Fruit fly (Drosophila melanogaster) whole organism, embryonic: ENCODE results near the gene Lon.

Experiments used
- BEAF-32 ChIP-seq: fragments of 200-800 bp; sonication (Bioruptor generic); optimal IDR thresholded peaks from 3 replicates; lab custom pipeline; 2017; ENCODE audit warnings: missing biosample characterization, missing genetic modification characterization, mild to moderate bottlenecking, moderate library complexity, missing genetic modification reagents
- Blimp-1 ChIP-seq: fragments of 200-800 bp; sonication (Bioruptor generic); optimal IDR thresholded peaks from 3 replicates; lab custom pipeline; 2018; ENCODE audit warnings: missing biosample characterization, missing genetic modification characterization, mild to moderate bottlenecking, moderate library complexity, missing genetic modification reagents
- CG11085 ChIP-seq: fragments of 200-800 bp; sonication (Bioruptor generic); IDR thresholded peaks from 2 replicates; pipeline ENCODE4 v1.3.6; 2022; ENCODE audit warnings: missing biosample characterization, missing genetic modification characterization
- CG11247 ChIP-seq: fragments of 200-800 bp; sonication (Bioruptor generic); IDR thresholded peaks from 2 replicates; pipeline ENCODE4 v1.3.6; 2022; ENCODE audit warnings: missing biosample characterization, missing genetic modification characterization
- CG12659 ChIP-seq: fragments of 200-800 bp; sonication (Bioruptor generic); optimal IDR thresholded peaks from 3 replicates; lab custom pipeline; 2017; ENCODE audit warnings: mild to moderate bottlenecking, missing biosample characterization, missing genetic modification reagents, missing genetic modification characterization
- CG1602 ChIP-seq: fragments of 200-800 bp; sonication (Bioruptor generic); optimal IDR thresholded peaks from 3 replicates; lab custom pipeline; 2016; ENCODE audit warnings: missing biosample characterization, missing genetic modification characterization
- CG17385 ChIP-seq: fragments of 200-800 bp; sonication (Bioruptor generic); optimal IDR thresholded peaks from 3 replicates; lab custom pipeline; 2018; ENCODE audit warnings: missing biosample characterization, mild to moderate bottlenecking, missing genetic modification characterization
- CG2889 ChIP-seq: fragments of 200-800 bp; sonication (Bioruptor generic); IDR thresholded peaks from 3 replicates; pipeline ENCODE4 v1.3.6; 2022; ENCODE audit warnings: missing biosample characterization, missing genetic modification characterization
- CG3163 ChIP-seq: fragments of 200-800 bp; sonication (Bioruptor generic); optimal IDR thresholded peaks from 3 replicates; lab custom pipeline; 2016; ENCODE audit warnings: missing biosample characterization, missing genetic modification characterization
- CG34376 ChIP-seq: fragments of 200-800 bp; sonication (Bioruptor generic); optimal IDR thresholded peaks from 2 replicates; lab custom pipeline; 2018; ENCODE audit warnings: missing biosample characterization, mild to moderate bottlenecking, missing genetic modification characterization
- CG4328 ChIP-seq: fragments of 200-800 bp; sonication (Bioruptor generic); optimal IDR thresholded peaks from 3 replicates; lab custom pipeline; 2017; ENCODE audit warnings: missing biosample characterization, missing genetic modification reagents, missing genetic modification characterization
- CG5180 ChIP-seq: fragments of 200-800 bp; sonication (Bioruptor generic); optimal IDR thresholded peaks from 3 replicates; lab custom pipeline; 2017; ENCODE audit warnings: missing biosample characterization, missing genetic modification characterization, mild to moderate bottlenecking, moderate library complexity, missing genetic modification reagents
- CG5953 ChIP-seq: fragments of 200-800 bp; sonication (Bioruptor generic); IDR thresholded peaks from 2 replicates; pipeline ENCODE4 v1.3.6; 2022; ENCODE audit warnings: missing biosample characterization, missing genetic modification characterization
- CG7556 ChIP-seq: fragments of 200-800 bp; sonication (Bioruptor generic); optimal IDR thresholded peaks from 2 replicates; lab custom pipeline; 2017; ENCODE audit warnings: missing biosample characterization, mild to moderate bottlenecking, missing genetic modification characterization
- Dfd ChIP-seq, 2 experiments: fragments of >200 bp; optimal IDR thresholded peaks; 2 replicates each; lab custom pipeline; 2017; ENCODE audit warnings: missing biosample characterization in 2 of 2, missing genetic modification characterization in 2 of 2
- Gug ChIP-seq: fragments of 200-800 bp; sonication (Bioruptor generic); IDR thresholded peaks from 4 replicates; pipeline ENCODE4 v1.3.6; 2022; ENCODE audit warnings: missing biosample characterization, missing genetic modification characterization
- Hey ChIP-seq: fragments of 200-800 bp; sonication (Bioruptor generic); optimal IDR thresholded peaks from 3 replicates; lab custom pipeline; 2018; ENCODE audit warnings: missing biosample characterization, mild to moderate bottlenecking, missing genetic modification characterization
- Hmx ChIP-seq: fragments of 200-800 bp; sonication (Bioruptor generic); optimal IDR thresholded peaks from 2 replicates; lab custom pipeline; 2016; ENCODE audit warnings: missing biosample characterization, missing genetic modification characterization
- Hr78 ChIP-seq, 2 experiments: fragments of 200-800 bp in 1 of 2; fragments of >200 bp in 1 of 2; sonication (Bioruptor generic) in 1 of 2; optimal IDR thresholded peaks; 2 replicates each; lab custom pipeline; 2017 to 2019; ENCODE audit warnings: missing biosample characterization in 2 of 2, missing genetic modification characterization in 2 of 2, mild to moderate bottlenecking in 1 of 2, moderate library complexity in 1 of 2
- MBD-R2 ChIP-seq: fragments of 200-800 bp; sonication (Bioruptor generic); IDR thresholded peaks from 2 replicates; pipeline ENCODE4 v1.3.6; 2022; ENCODE audit warnings: missing biosample characterization, missing genetic modification characterization
- Med ChIP-seq: fragments of 200-800 bp; sonication (Bioruptor generic); peaks from one replicate; lab custom pipeline; 2016; ENCODE audit warnings: missing biosample characterization, missing genetic modification characterization, mild to moderate bottlenecking, inconsistent platforms, moderate library complexity
- NfI ChIP-seq: fragments of 200-800 bp; sonication (Bioruptor generic); optimal IDR thresholded peaks from 3 replicates; lab custom pipeline; 2018; ENCODE audit warnings: missing biosample characterization, mild to moderate bottlenecking, missing genetic modification characterization, moderate library complexity
- Optix ChIP-seq: fragments of 200-800 bp; sonication (Bioruptor generic); IDR thresholded peaks from 3 replicates; pipeline ENCODE4 v1.3.6; 2022; ENCODE audit warnings: missing biosample characterization, missing genetic modification characterization
- Ptx1 ChIP-seq: fragments of 200-800 bp; sonication (Bioruptor generic); IDR thresholded peaks from 2 replicates; pipeline ENCODE4 v1.3.6; 2022; ENCODE audit warnings: missing biosample characterization, missing genetic modification characterization
- Sin3A ChIP-seq: fragments of >200 bp; optimal IDR thresholded peaks from 2 replicates; lab custom pipeline; 2018
- Tbp ChIP-seq: fragments of >200 bp; optimal IDR thresholded peaks from 2 replicates; lab custom pipeline; 2018; ENCODE audit warnings: missing biosample characterization, missing genetic modification characterization
- YL-1 ChIP-seq: fragments of 200-800 bp; sonication (Bioruptor generic); optimal IDR thresholded peaks from 3 replicates; lab custom pipeline; 2017; ENCODE audit warnings: missing biosample characterization, mild to moderate bottlenecking, missing genetic modification characterization
- aop ChIP-seq: fragments of 200-800 bp; sonication (Bioruptor generic); IDR thresholded peaks from 2 replicates; pipeline ENCODE4 v1.3.6; 2022; ENCODE audit warnings: missing biosample characterization, missing genetic modification characterization
- az2 ChIP-seq: fragments of 200-800 bp; sonication (Bioruptor generic); optimal IDR thresholded peaks from 3 replicates; lab custom pipeline; 2016; ENCODE audit warnings: missing biosample characterization, missing genetic modification characterization
- bbx ChIP-seq: fragments of 200-800 bp; sonication (Bioruptor generic); IDR thresholded peaks from 2 replicates; pipeline ENCODE4 v1.3.6; 2022; ENCODE audit warnings: missing biosample characterization, missing genetic modification characterization; ENCODE audit not compliant: partially characterized antibody
- bowl ChIP-seq: fragments of 200-800 bp; sonication (Bioruptor generic); IDR thresholded peaks from 2 replicates; pipeline ENCODE4 v1.3.6; 2022; ENCODE audit warnings: missing biosample characterization, missing genetic modification characterization
- chif ChIP-seq, 2 experiments: fragments of 200-800 bp; sonication (Bioruptor generic); optimal IDR thresholded peaks; 3 replicates each; lab custom pipeline; 2016; ENCODE audit warnings: missing biosample characterization in 2 of 2, missing genetic modification characterization in 2 of 2
- corto ChIP-seq: fragments of 200-800 bp; sonication (Bioruptor generic); optimal IDR thresholded peaks from 2 replicates; lab custom pipeline; 2016; ENCODE audit warnings: missing biosample characterization, mild to moderate bottlenecking, missing genetic modification characterization, moderate library complexity
- dan ChIP-seq: fragments of 200-800 bp; sonication (Bioruptor generic); IDR thresholded peaks from 2 replicates; pipeline ENCODE4 v1.3.6; 2022; ENCODE audit warnings: missing biosample characterization, missing genetic modification characterization
- disco-r ChIP-seq: fragments of 200-800 bp; sonication (Bioruptor generic); optimal IDR thresholded peaks from 2 replicates; lab custom pipeline; 2016; ENCODE audit warnings: missing biosample characterization, missing genetic modification characterization
- emc ChIP-seq: fragments of 200-800 bp; sonication (Bioruptor generic); optimal IDR thresholded peaks from 2 replicates; lab custom pipeline; 2016; ENCODE audit warnings: missing biosample characterization, missing genetic modification characterization
- exex ChIP-seq: fragments of 200-800 bp; sonication (Bioruptor generic); optimal IDR thresholded peaks from 4 replicates; lab custom pipeline; 2018; ENCODE audit warnings: missing biosample characterization, mild to moderate bottlenecking, missing genetic modification characterization, moderate library complexity
- h ChIP-seq: fragments of >200 bp; optimal IDR thresholded peaks from 2 replicates; lab custom pipeline; 2017
- hth ChIP-seq: fragments of >200 bp; optimal IDR thresholded peaks from 2 replicates; lab custom pipeline; 2017; ENCODE audit warnings: inconsistent platforms
- ken ChIP-seq: fragments of 200-800 bp; sonication (Bioruptor generic); IDR thresholded peaks from 3 replicates; pipeline ENCODE4 v1.3.6; 2022; ENCODE audit warnings: missing biosample characterization, missing genetic modification characterization
- lmd ChIP-seq: fragments of 200-800 bp; sonication (Bioruptor generic); IDR thresholded peaks from 2 replicates; pipeline ENCODE4 v1.3.6; 2022; ENCODE audit warnings: missing biosample characterization, missing genetic modification characterization
- lola ChIP-seq, 3 experiments: fragments of >200 bp in 2 of 3; fragments of 200-800 bp in 1 of 3; sonication (Bioruptor generic) in 1 of 3; optimal IDR thresholded peaks; 2 replicates each; lab custom pipeline; 2017 to 2019; ENCODE audit warnings: missing biosample characterization in 3 of 3, missing genetic modification characterization in 3 of 3, mild to moderate bottlenecking in 1 of 3, moderate library complexity in 1 of 3
- maf-S ChIP-seq: fragments of 200-800 bp; sonication (Bioruptor generic); optimal IDR thresholded peaks from 2 replicates; lab custom pipeline; 2016; ENCODE audit warnings: missing biosample characterization, missing genetic modification characterization
- nau ChIP-seq: fragments of 200-800 bp; sonication (Bioruptor generic); optimal IDR thresholded peaks from 3 replicates; lab custom pipeline; 2017; ENCODE audit warnings: missing biosample characterization, mild to moderate bottlenecking, missing genetic modification characterization, missing genetic modification reagents
- p53 ChIP-seq: fragments of 200-800 bp; sonication (Bioruptor generic); optimal IDR thresholded peaks from 2 replicates; lab custom pipeline; 2016; ENCODE audit warnings: missing biosample characterization, missing genetic modification characterization
- ranshi ChIP-seq: fragments of 200-800 bp; sonication (Bioruptor generic); IDR thresholded peaks from 2 replicates; pipeline ENCODE4 v1.3.6; 2022; ENCODE audit warnings: missing biosample characterization, missing genetic modification characterization
- ro ChIP-seq: fragments of 200-800 bp; sonication (Bioruptor generic); IDR thresholded peaks from 2 replicates; pipeline ENCODE4 v1.3.6; 2022; ENCODE audit warnings: missing biosample characterization, missing genetic modification characterization
- slp2 ChIP-seq: fragments of 200-800 bp; sonication (Bioruptor generic); optimal IDR thresholded peaks from 2 replicates; lab custom pipeline; 2016; ENCODE audit warnings: missing biosample characterization, missing genetic modification characterization
- sug ChIP-seq: fragments of 200-800 bp; optimal IDR thresholded peaks from 2 replicates; lab custom pipeline; 2019; ENCODE audit warnings: missing biosample characterization, mild to moderate bottlenecking, missing genetic modification characterization, moderate library complexity
- unpg ChIP-seq: fragments of 200-800 bp; sonication (Bioruptor generic); optimal IDR thresholded peaks from 3 replicates; lab custom pipeline; 2018; ENCODE audit warnings: missing biosample characterization, mild to moderate bottlenecking, missing genetic modification characterization, moderate library complexity
- zf30C ChIP-seq: fragments of 200-800 bp; sonication (Bioruptor generic); optimal IDR thresholded peaks from 3 replicates; lab custom pipeline; 2018; ENCODE audit warnings: missing biosample characterization, mild to moderate bottlenecking, missing genetic modification characterization
- zfh2 ChIP-seq: fragments of 200-800 bp; sonication (Bioruptor generic); optimal IDR thresholded peaks from 2 replicates; lab custom pipeline; 2016; ENCODE audit warnings: missing biosample characterization, missing genetic modification characterization

Gene Lon

DNA sequence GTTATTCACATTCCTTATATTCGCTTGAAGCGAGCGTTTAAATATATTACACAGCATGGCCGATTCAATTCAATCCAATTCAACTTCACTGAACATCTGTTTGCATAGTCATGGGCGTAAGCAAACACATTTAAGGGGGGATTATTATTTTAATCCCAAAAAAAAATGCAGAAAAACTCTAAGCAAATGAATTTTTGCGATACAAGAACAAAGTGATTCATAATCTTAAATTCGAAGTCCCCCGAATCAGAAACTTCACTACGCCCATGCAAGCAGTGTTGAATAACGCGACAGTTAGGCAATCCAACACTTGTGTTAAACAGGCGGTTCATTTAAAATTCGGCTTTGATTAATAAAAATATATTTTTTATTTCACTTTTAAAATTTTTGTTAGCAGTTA, 21.6 kb downstream of the Lon start, which contains the start of gene CG14100 (continued):
- TF ChIP-seq Hey (tag; lab: Kevin White, UChicago) (peak; percentile 100), Tbp (GFP tag; lab: Kevin White, UChicago) (no peak), CG3163 (peak; percentile 99), dan (peak; percentile 100), disco-r (GFP tag; lab: Kevin White, UChicago) (peak; percentile 100), MBD-R2 (peak; percentile 100), CG17385 (GFP tag; lab: Kevin White, UChicago) (peak; percentile 100), lola (GFP tag; optimal IDR thresholded peaks at IDR 0.05; lab: Kevin White, UChicago) (peak in 1 of 3 experiments; percentile 100), Dfd (GFP tag; optimal IDR thresholded peaks at IDR 0.05; lab: Kevin White, UChicago) (peak in 1 of 2 experiments; percentile 94), h (no peak), p53 (GFP tag; lab: Kevin White, UChicago) (peak; percentile 100), aop (peak; percentile 100), CG5180 (GFP tag; lab: Kevin White, UChicago) (peak; percentile 96), Med (GFP tag; lab: Kevin White, UChicago) (peak; percentile 100), az2 (GFP tag; lab: Kevin White, UChicago) (peak; percentile 100), NfI (peak; percentile 100), bowl (GFP tag; lab: Robert Waterston, UW) (peak; percentile 100), emc (GFP tag; lab: Kevin White, UChicago) (peak; percentile 100), Hr78 (GFP tag; optimal IDR thresholded peaks at IDR 0.05; lab: Kevin White, UChicago) (peak in 1 of 2 experiments; percentile 98), CG4328 (GFP tag; lab: Kevin White, UChicago) (peak; percentile 100), maf-S (peak; percentile 100), CG2889 (GFP tag; lab: Robert Waterston, UW) (peak; percentile 100), hth (lab: Kevin White, UChicago) (no peak), CG11085 (GFP tag; lab: Robert Waterston, UW) (peak; percentile 100), bbx (GFP tag; lab: Robert Waterston, UW) (no peak), CG5953 (GFP tag; lab: Robert Waterston, UW) (peak; percentile 100), zfh2 (peak; percentile 100), exex (tag; lab: Kevin White, UChicago) (peak; percentile 100), BEAF-32 (GFP tag; lab: Kevin White, UChicago) (peak; percentile 63), CG1602 (GFP tag; lab: Kevin White, UChicago) (peak; percentile 100), lmd (GFP tag; lab: Robert Waterston, UW) (peak; percentile 100), ken (GFP tag; lab: Robert Waterston, UW) (peak; percentile 100), Gug (peak; percentile 100), chif (GFP tag; optimal IDR thresholded peaks at IDR 0.05; lab: Kevin White, UChicago) (peak; percentile 100), unpg (GFP tag; lab: Kevin White, UChicago) (peak; percentile 100), YL-1 (GFP tag; lab: Kevin White, UChicago) (peak; percentile 100), Optix (GFP tag; lab: Robert Waterston, UW) (peak; percentile 100), CG12659 (GFP tag; lab: Kevin White, UChicago) (peak; percentile 100), corto (peak; percentile 100), slp2 (GFP tag; lab: Kevin White, UChicago) (peak; percentile 100), Blimp-1 (peak; percentile 100), nau (no peak), Hmx (GFP tag; lab: Kevin White, UChicago) (peak; percentile 99), CG34376 (peak; percentile 100), sug (tag; lab: Kevin White, UChicago) (peak; percentile 100), ranshi (GFP tag; lab: Robert Waterston, UW) (peak; percentile 100), Sin3A (lab: Kevin White, UChicago) (peak; percentile 11), CG7556 (GFP tag; lab: Kevin White, UChicago) (peak; percentile 100), Ptx1 (peak; percentile 100), zf30C (peak; percentile 90), CG11247 (GFP tag; lab: Robert Waterston, UW) (peak; percentile 100), ro (GFP tag; lab: Robert Waterston, UW) (peak; percentile 100)
